Fruit fly (Drosophila melanogaster) whole organism, embryonic: Measurements from ENCODE around the gene hng2.

ENCODE experiments used
- ATbp ChIP-seq: fragments of 200-800 bp; sonication (Bioruptor generic); optimal IDR thresholded peaks from 2 replicates; lab custom pipeline; 2017; ENCODE audit warnings: missing biosample characterization, mild to moderate bottlenecking, missing genetic modification characterization, missing genetic modification reagents
- Atf6 ChIP-seq: fragments of 200-800 bp; sonication (Bioruptor generic); IDR thresholded peaks from 2 replicates; pipeline ENCODE4 v1.3.6; 2022; ENCODE audit warnings: missing biosample characterization, missing genetic modification characterization
- Awh ChIP-seq: fragments of 200-800 bp; sonication (Bioruptor generic); IDR thresholded peaks from 2 replicates; pipeline ENCODE4, ENCODE4 v1.3.6; 2022; ENCODE audit warnings: missing biosample characterization, missing genetic modification characterization
- BtbVII ChIP-seq: fragments of 200-800 bp; sonication (Bioruptor generic); optimal IDR thresholded peaks from 3 replicates; lab custom pipeline; 2017; ENCODE audit warnings: missing biosample characterization, mild to moderate bottlenecking, missing genetic modification characterization
- CG10147 ChIP-seq: fragments of 200-800 bp; sonication (Bioruptor generic); optimal IDR thresholded peaks from 2 replicates; lab custom pipeline; 2019; ENCODE audit warnings: missing biosample characterization, mild to moderate bottlenecking, missing genetic modification characterization, moderate library complexity
- CG1024 ChIP-seq: fragments of 200-800 bp; sonication (Bioruptor generic); IDR thresholded peaks from 2 replicates; pipeline ENCODE4 v1.3.6; 2022; ENCODE audit warnings: missing biosample characterization, missing genetic modification characterization
- CG12104 ChIP-seq: fragments of 200-800 bp; sonication (Bioruptor generic); optimal IDR thresholded peaks from 3 replicates; lab custom pipeline; 2016; ENCODE audit warnings: missing biosample characterization, missing genetic modification characterization
- CG12942 ChIP-seq: fragments of 200-800 bp; sonication (Bioruptor generic); optimal IDR thresholded peaks from 3 replicates; lab custom pipeline; 2016; ENCODE audit warnings: missing biosample characterization, missing genetic modification characterization
- CG15073 ChIP-seq: fragments of 200-800 bp; sonication (Bioruptor generic); optimal IDR thresholded peaks from 2 replicates; lab custom pipeline; 2016; ENCODE audit warnings: missing biosample characterization, missing genetic modification characterization
- CG15514 ChIP-seq: fragments of 200-800 bp; sonication (Bioruptor generic); optimal IDR thresholded peaks from 3 replicates; lab custom pipeline; 2017; ENCODE audit warnings: missing biosample characterization, missing genetic modification characterization, mild to moderate bottlenecking, moderate library complexity, missing genetic modification reagents
- CG1602 ChIP-seq: fragments of 200-800 bp; sonication (Bioruptor generic); optimal IDR thresholded peaks from 3 replicates; lab custom pipeline; 2016; ENCODE audit warnings: missing biosample characterization, missing genetic modification characterization
- CG18011 ChIP-seq: fragments of 200-800 bp; sonication (Bioruptor generic); optimal IDR thresholded peaks from 2 replicates; lab custom pipeline; 2017; ENCODE audit warnings: missing biosample characterization, missing genetic modification characterization, mild to moderate bottlenecking, moderate library complexity, missing genotype
- CG18619 ChIP-seq: fragments of 200-800 bp; sonication (Bioruptor generic); optimal IDR thresholded peaks from 3 replicates; lab custom pipeline; 2017; ENCODE audit warnings: missing biosample characterization, mild to moderate bottlenecking, missing genetic modification characterization
- CG3281 ChIP-seq: fragments of 200-800 bp; sonication (Bioruptor generic); optimal IDR thresholded peaks from 3 replicates; lab custom pipeline; 2017; ENCODE audit warnings: missing biosample characterization, mild to moderate bottlenecking, missing genetic modification characterization
- CG42726 ChIP-seq: fragments of 200-800 bp; sonication (Bioruptor generic); IDR thresholded peaks from 2 replicates; pipeline ENCODE4 v1.3.6; 2022; ENCODE audit warnings: missing biosample characterization, missing genetic modification characterization; ENCODE audit not compliant: partially characterized antibody
- CG6254 ChIP-seq: fragments of 200-800 bp; sonication (Bioruptor generic); optimal IDR thresholded peaks from 3 replicates; lab custom pipeline; 2017; ENCODE audit warnings: mild to moderate bottlenecking, missing biosample characterization, missing genetic modification reagents, missing genetic modification characterization
- CG6689 ChIP-seq: fragments of 200-800 bp; sonication (Bioruptor generic); IDR thresholded peaks from 2 replicates; pipeline ENCODE4 v1.3.6; 2022; ENCODE audit warnings: missing biosample characterization, missing genetic modification characterization
- CG7963 ChIP-seq: fragments of 200-800 bp; sonication (Bioruptor generic); IDR thresholded peaks from 3 replicates; pipeline ENCODE4 v1.3.6; 2022; ENCODE audit warnings: missing biosample characterization, missing genetic modification characterization; ENCODE audit not compliant: partially characterized antibody
- CG8359 ChIP-seq: fragments of 200-800 bp; sonication (Bioruptor generic); optimal IDR thresholded peaks from 2 replicates; lab custom pipeline; 2017; ENCODE audit warnings: missing biosample characterization, mild to moderate bottlenecking, missing genetic modification characterization, borderline replicate concordance
- CG8388 ChIP-seq: fragments of 200-800 bp; sonication (Bioruptor generic); optimal IDR thresholded peaks from 2 replicates; lab custom pipeline; 2019; ENCODE audit warnings: missing biosample characterization, mild to moderate bottlenecking, missing genetic modification characterization, moderate library complexity
- CG9727 ChIP-seq: fragments of 200-800 bp; sonication (Bioruptor generic); optimal IDR thresholded peaks from 3 replicates; lab custom pipeline; 2017; ENCODE audit warnings: missing biosample characterization, mild to moderate bottlenecking, missing genetic modification characterization
- Chrac-16 ChIP-seq: fragments of 200-800 bp; sonication (Bioruptor generic); optimal IDR thresholded peaks from 3 replicates; lab custom pipeline; 2016; ENCODE audit warnings: missing biosample characterization, missing genetic modification characterization
- Dip2 ChIP-seq: fragments of 200-800 bp; sonication (Bioruptor generic); IDR thresholded peaks from 2 replicates; pipeline ENCODE4 v1.3.6; 2022; ENCODE audit warnings: missing biosample characterization, missing genetic modification characterization
- Dip3 ChIP-seq: fragments of 200-800 bp; sonication (Bioruptor generic); optimal IDR thresholded peaks from 3 replicates; lab custom pipeline; 2016; ENCODE audit warnings: missing biosample characterization, missing genetic modification characterization
- Dp ChIP-seq: fragments of 200-800 bp; sonication (Bioruptor generic); optimal IDR thresholded peaks from 2 replicates; lab custom pipeline; 2018; ENCODE audit warnings: missing biosample characterization, mild to moderate bottlenecking, missing genetic modification characterization, moderate library complexity
- Drgx ChIP-seq: fragments of 200-800 bp; sonication (Bioruptor generic); IDR thresholded peaks from 2 replicates; pipeline ENCODE4 v1.3.6; 2022; ENCODE audit warnings: missing biosample characterization, missing genetic modification characterization
- Elba2 ChIP-seq: fragments of 200-800 bp; sonication (Bioruptor generic); optimal IDR thresholded peaks from 3 replicates; lab custom pipeline; 2016; ENCODE audit warnings: missing biosample characterization, missing genetic modification characterization
- Hmr ChIP-seq: fragments of 200-800 bp; sonication (Bioruptor generic); optimal IDR thresholded peaks from 3 replicates; lab custom pipeline; 2017; ENCODE audit warnings: mild to moderate bottlenecking, missing biosample characterization, missing genetic modification reagents, missing genetic modification characterization
- Hmx ChIP-seq: fragments of 200-800 bp; sonication (Bioruptor generic); optimal IDR thresholded peaks from 2 replicates; lab custom pipeline; 2016; ENCODE audit warnings: missing biosample characterization, missing genetic modification characterization
- Med ChIP-seq: fragments of 200-800 bp; sonication (Bioruptor generic); peaks from one replicate; lab custom pipeline; 2016; ENCODE audit warnings: missing biosample characterization, missing genetic modification characterization, mild to moderate bottlenecking, inconsistent platforms, moderate library complexity
- Mes4 ChIP-seq: fragments of 200-800 bp; sonication (Bioruptor generic); optimal IDR thresholded peaks from 2 replicates; lab custom pipeline; 2016; ENCODE audit warnings: missing biosample characterization, missing genetic modification characterization
- NK7.1 ChIP-seq: fragments of 200-800 bp; sonication (Bioruptor generic); optimal IDR thresholded peaks from 3 replicates; lab custom pipeline; 2016; ENCODE audit warnings: missing biosample characterization, missing genetic modification characterization
- ap ChIP-seq: fragments of 200-800 bp; sonication (Bioruptor generic); IDR thresholded peaks from 2 replicates; pipeline ENCODE4 v1.3.6; 2022; ENCODE audit warnings: missing biosample characterization, missing genetic modification characterization
- bbx ChIP-seq: fragments of 200-800 bp; sonication (Bioruptor generic); IDR thresholded peaks from 2 replicates; pipeline ENCODE4 v1.3.6; 2022; ENCODE audit warnings: missing biosample characterization, missing genetic modification characterization; ENCODE audit not compliant: partially characterized antibody
- bowl ChIP-seq: fragments of 200-800 bp; sonication (Bioruptor generic); IDR thresholded peaks from 2 replicates; pipeline ENCODE4 v1.3.6; 2022; ENCODE audit warnings: missing biosample characterization, missing genetic modification characterization
- ftz-f1 ChIP-seq: fragments of 200-800 bp; sonication (Bioruptor generic); optimal IDR thresholded peaks from 2 replicates; lab custom pipeline; 2016; ENCODE audit warnings: missing biosample characterization, missing genetic modification characterization
- gsb ChIP-seq: fragments of 200-800 bp; sonication (Bioruptor generic); IDR thresholded peaks from 2 replicates; pipeline ENCODE4 v1.3.6; 2022; ENCODE audit warnings: missing biosample characterization, missing genetic modification characterization
- lov ChIP-seq, 2 experiments: fragments of 200-800 bp in 1 of 2; fragments of >200 bp in 1 of 2; sonication (Bioruptor generic) in 1 of 2; IDR thresholded peaks in 1 of 2; optimal IDR thresholded peaks in 1 of 2; 2 replicates in 1 of 2; 3 replicates in 1 of 2; pipeline versions ENCODE4 v1.3.6 to Lab custom; 2017 to 2022; ENCODE audit warnings: missing biosample characterization in 1 of 2, missing genetic modification characterization in 1 of 2
- pan ChIP-seq, 4 experiments: fragments of >200 bp in 3 of 4; fragments of 200-800 bp in 1 of 4; sonication (Bioruptor generic) in 1 of 4; optimal IDR thresholded peaks in 3 of 4; IDR thresholded peaks in 1 of 4; 2 replicates each; pipeline versions ENCODE4 v1.3.6 to Lab custom; 2017 to 2022; ENCODE audit warnings: missing biosample characterization in 2 of 4, missing genetic modification characterization in 2 of 4, mixed read lengths in 1 of 4
- pfk ChIP-seq: fragments of 200-800 bp; sonication (Bioruptor generic); optimal IDR thresholded peaks from 2 replicates; lab custom pipeline; 2018; ENCODE audit warnings: missing biosample characterization, mild to moderate bottlenecking, missing genetic modification characterization, moderate library complexity
- pho ChIP-seq: fragments of 200-800 bp; sonication (Bioruptor generic); optimal IDR thresholded peaks from 2 replicates; lab custom pipeline; 2016; ENCODE audit warnings: missing biosample characterization, missing genetic modification characterization
- prd ChIP-seq, 3 experiments: fragments of >200 bp in 2 of 3; fragments of 200-800 bp in 1 of 3; sonication (Bioruptor generic) in 1 of 3; optimal IDR thresholded peaks in 2 of 3; IDR thresholded peaks in 1 of 3; 2 replicates in 2 of 3; 3 replicates in 1 of 3; pipeline versions ENCODE4 v1.3.6 to Lab custom; 2017 to 2022; ENCODE audit warnings: missing biosample characterization in 1 of 3, missing genetic modification characterization in 1 of 3
- salm ChIP-seq: fragments of 200-800 bp; sonication (Bioruptor generic); optimal IDR thresholded peaks from 2 replicates; lab custom pipeline; 2018; ENCODE audit warnings: missing biosample characterization, mild to moderate bottlenecking, missing genetic modification characterization
- seq ChIP-seq: fragments of 200-800 bp; sonication (Bioruptor generic); IDR thresholded peaks from 2 replicates; pipeline ENCODE4 v1.3.6; 2022; ENCODE audit warnings: missing biosample characterization, missing genetic modification characterization
- sim ChIP-seq: fragments of 200-800 bp; sonication (Bioruptor generic); IDR thresholded peaks from 2 replicates; pipeline ENCODE4 v1.3.6; 2022; ENCODE audit warnings: missing biosample characterization, missing genetic modification characterization
- unc-4 ChIP-seq: fragments of 200-800 bp; sonication (Bioruptor generic); IDR thresholded peaks from 2 replicates; pipeline ENCODE4 v1.3.6; 2022; ENCODE audit warnings: missing biosample characterization, missing genetic modification characterization; ENCODE audit not compliant: partially characterized antibody

Gene hng2

DNA sequence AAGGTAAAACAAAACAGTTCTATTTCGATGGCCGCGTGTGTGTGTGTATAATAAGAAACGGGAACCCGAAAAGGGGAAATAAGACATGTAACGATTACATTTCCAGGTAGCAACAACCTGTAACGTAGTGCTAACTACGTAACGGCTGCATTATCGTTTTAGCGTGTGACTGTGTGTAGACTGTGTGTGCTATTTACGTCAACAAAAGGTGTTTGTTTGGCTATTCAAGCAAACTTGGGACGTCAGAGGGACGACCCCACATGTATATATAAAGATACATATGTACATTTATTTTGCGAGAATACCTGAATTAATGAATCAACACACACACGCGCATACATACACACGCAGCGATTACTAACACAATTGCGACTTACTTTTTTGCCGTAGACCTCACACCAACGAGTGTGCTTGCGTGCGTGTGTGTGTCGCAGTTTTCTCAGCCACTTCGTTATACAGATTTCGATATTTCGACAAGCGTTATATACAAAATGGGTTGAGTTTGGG lies 13.5 kb downstream of the hng2 start (continued):
- TF ChIP-seq CG18619: no peak
- TF ChIP-seq Chrac-16 (GFP tag; lab: Kevin White, UChicago): no peak
- TF ChIP-seq CG3281: peak; percentile 21
- TF ChIP-seq CG15514: peak; percentile 41
- TF ChIP-seq Atf6: peak; percentile 69
- no peak for TF ChIP-seq bbx (GFP tag; lab: Robert Waterston, UW)
- TF ChIP-seq Med: peak; percentile 91
- TF ChIP-seq CG1024 (GFP tag; lab: Robert Waterston, UW): no peak

DNA sequence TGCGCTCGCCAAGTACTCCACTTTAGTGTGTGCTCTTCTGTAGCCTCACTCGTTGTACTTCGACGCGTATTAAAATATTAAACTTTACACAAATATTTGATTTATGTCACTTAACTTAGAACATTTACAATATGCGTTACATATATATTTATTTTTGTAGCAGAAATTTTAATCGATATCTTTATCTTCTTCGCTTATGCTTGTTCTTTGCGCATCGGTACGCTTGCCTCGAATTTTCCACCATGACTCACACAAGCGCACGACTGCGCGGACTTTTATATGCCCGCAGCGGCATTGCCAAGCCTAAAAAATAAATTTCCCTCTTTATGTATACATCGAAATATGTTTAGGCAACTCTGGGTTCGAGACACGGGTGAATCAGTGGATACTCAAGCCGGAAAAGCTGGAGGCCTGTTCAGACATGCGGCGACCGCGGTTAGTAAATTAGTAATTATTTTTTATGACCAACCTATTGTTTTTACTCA lies 14.3 kb downstream of the hng2 start, which contains the start of gene aqz:
TSS of gene aqz (minus strand) at position 255 of the 485 bp plus-strand sequence.
- peak; percentile 85 for TF ChIP-seq Hmr (GFP tag; lab: Kevin White, UChicago)
- peak; percentile 64 for TF ChIP-seq pfk (GFP tag; lab: Kevin White, UChicago)
- no peak for TF ChIP-seq Hmx (GFP tag; lab: Kevin White, UChicago)
- peak; percentile 51 for TF ChIP-seq ATbp (GFP tag; lab: Kevin White, UChicago)
- peak; percentile 31 for TF ChIP-seq Elba2
- peak; percentile 77 for TF ChIP-seq ftz-f1
- TF ChIP-seq lov (optimal IDR thresholded peaks at IDR 0.05; lab: Kevin White, UChicago): no peak
- TF ChIP-seq lov (GFP tag; IDR thresholded peaks at IDR 0.05; lab: Robert Waterston, UW): 0 out of 3 replicates have a peak, but pooled peaks have one; percentile 53
- peak; percentile 96 for TF ChIP-seq Med
- peak; percentile 30 for TF ChIP-seq CG18011 (GFP tag; lab: Kevin White, UChicago)
- TF ChIP-seq Mes4 (GFP tag; lab: Kevin White, UChicago): peak; percentile 59
- TF ChIP-seq pho (GFP tag; lab: Kevin White, UChicago): peak; percentile 67
- TF ChIP-seq ap (GFP tag; lab: Robert Waterston, UW): no peak
- TF ChIP-seq bowl: peak; percentile 46; the same call in 1 of the 2 replicates
- TF ChIP-seq unc-4: peak; percentile 57
- TF ChIP-seq sim (GFP tag; lab: Robert Waterston, UW): 0 out of 2 replicates have a peak, but pooled peaks have one; percentile 36
- peak; percentile 22 for TF ChIP-seq BtbVII (GFP tag; lab: Kevin White, UChicago)
- peak; percentile 54; the same call in 1 of the 2 replicates for TF ChIP-seq seq (GFP tag; lab: Robert Waterston, UW)
- no peak for TF ChIP-seq CG1602 (GFP tag; lab: Kevin White, UChicago)
- peak; percentile 28; the same call in 1 of the 2 replicates for TF ChIP-seq Awh
- peak; percentile 41 for TF ChIP-seq CG9727 (GFP tag; lab: Kevin White, UChicago)
- peak; percentile 35; the same call in 1 of the 2 replicates for TF ChIP-seq CG6689 (GFP tag; lab: Robert Waterston, UW)
- TF ChIP-seq CG10147 (GFP tag; lab: Kevin White, UChicago): peak; percentile 5
- no peak for TF ChIP-seq CG7963 (GFP tag; lab: Robert Waterston, UW)
- TF ChIP-seq Dip2 (GFP tag; lab: Robert Waterston, UW): no peak
- no peak for TF ChIP-seq CG8359
- TF ChIP-seq CG8388 (GFP tag; lab: Kevin White, UChicago): peak; percentile 12
- peak; percentile 77 for TF ChIP-seq Dp (GFP tag; lab: Kevin White, UChicago)
- TF ChIP-seq CG15073: no peak
- TF ChIP-seq CG12942 (GFP tag; lab: Kevin White, UChicago): peak; percentile 28
- TF ChIP-seq pan (optimal IDR thresholded peaks at IDR 0.05; lab: Kevin White, UChicago): no peak
- peak in 1 of 2 experiments; percentile 65 for TF ChIP-seq pan (GFP tag; optimal IDR thresholded peaks at IDR 0.05 in 1 of 2, IDR thresholded peaks at IDR 0.05 in 1 of 2)
- TF ChIP-seq NK7.1 (GFP tag; lab: Kevin White, UChicago): peak; percentile 21
- TF ChIP-seq Drgx: peak; percentile 57
- TF ChIP-seq CG12104 (GFP tag; lab: Kevin White, UChicago): no peak
- TF ChIP-seq Dip3 (GFP tag; lab: Kevin White, UChicago): peak; percentile 57
- peak; percentile 37 for TF ChIP-seq salm (tag; lab: Kevin White, UChicago)
- peak; percentile 8 for TF ChIP-seq CG6254 (GFP tag; lab: Kevin White, UChicago)
- peak; percentile 80 for TF ChIP-seq CG42726 (GFP tag; lab: Robert Waterston, UW)
- no peak for TF ChIP-seq prd (optimal IDR thresholded peaks at IDR 0.05; lab: Kevin White, UChicago)
- TF ChIP-seq prd (GFP tag; IDR thresholded peaks at IDR 0.05; lab: Robert Waterston, UW): peak; percentile 49
- peak; percentile 49; the same call in 1 of the 2 replicates for TF ChIP-seq gsb (GFP tag; lab: Robert Waterston, UW)
